Worm (Caenorhabditis elegans) whole organism, L4/young adult: Measurements from ENCODE around the gene T07H3.8.
"Not testable (repeated sequence)": the region's sequence is repeated elsewhere in the genome, so short reads cannot be mapped to it uniquely, and the experiment has no call there.

ENCODE experiments used
- W03F9.2 ChIP-seq: fragments of 150-350 bp; optimal IDR thresholded peaks from 2 replicates; lab custom pipeline; 2014; ENCODE audit warnings: missing biosample characterization, missing genetic modification characterization
- dao-5 ChIP-seq: sonication (generic microtip); optimal IDR thresholded peaks from 2 replicates; lab custom pipeline; 2016; ENCODE audit warnings: missing genotype, missing genetic modification characterization, moderate library complexity, missing compliant biosample characterization
- him-1 ChIP-seq: sonication (generic microtip); optimal IDR thresholded peaks from 2 replicates; lab custom pipeline; 2016; ENCODE audit warnings: missing genotype, missing genetic modification reagents, missing genetic modification characterization, missing compliant biosample characterization

The T07H3.8 gene

ce11 chrII:1616382-1616781 is 30.0 kb downstream of the T07H3.8 start, which contains the start of gene fbxa-165:
TSS of gene fbxa-165 (minus strand) at chrII:1616482.
- TF ChIP-seq W03F9.2 (tag; lab: Kevin White, UChicago) = no peak

- TF ChIP-seq W03F9.2 (tag; lab: Kevin White, UChicago) (no peak), him-1 (tag; lab: Kevin White, UChicago) (no peak), dao-5 (tag; lab: Kevin White, UChicago) (no peak)
These were observed 32.5 kb downstream of the T07H3.8 start, which contains the start of gene fbxa-166 for ce11 chrII:1618948-1619347. TSS of gene fbxa-166 (minus strand) at chrII:1619048.

- no peak for TF ChIP-seq him-1 (tag; lab: Kevin White, UChicago)
- TF ChIP-seq dao-5 (tag; lab: Kevin White, UChicago) = no peak
- TF ChIP-seq W03F9.2 (tag; lab: Kevin White, UChicago) = no peak
These were observed 34.8 kb downstream of the T07H3.8 start, which contains the start of gene fbxa-158 for ce11 chrII:1621180-1621579. TSS of gene fbxa-158 (minus strand) at chrII:1621280.

ce11 chrII:1621795-1622194 is 35.4 kb downstream of the T07H3.8 start:
- TF ChIP-seq dao-5 (tag; lab: Kevin White, UChicago) = no peak
- no peak for TF ChIP-seq him-1 (tag; lab: Kevin White, UChicago)
- TF ChIP-seq W03F9.2 (tag; lab: Kevin White, UChicago) = no peak

ce11 chrII:1624572-1624971 is 38.2 kb downstream of the T07H3.8 start, which contains the start of gene fbxa-160:
TSS of gene fbxa-160 (minus strand) at chrII:1624672.
- TF ChIP-seq him-1 (tag; lab: Kevin White, UChicago) (no peak), dao-5 (tag; lab: Kevin White, UChicago) (no peak), W03F9.2 (tag; lab: Kevin White, UChicago) (no peak)

ce11 chrII:1625666-1626065 is 39.3 kb downstream of the T07H3.8 start, which contains the start of gene C08E3.14:
TSS of gene C08E3.14 (plus strand) at chrII:1625966.
- TF ChIP-seq dao-5 (tag; lab: Kevin White, UChicago) (no peak), him-1 (tag; lab: Kevin White, UChicago) (no peak), W03F9.2 (tag; lab: Kevin White, UChicago) (no peak)

ce11 chrII:1627783-1628182 is 41.4 kb downstream of the T07H3.8 start, which contains the start of gene C08E3.15:
TSS of gene C08E3.15 (minus strand) at chrII:1627883.
- TF ChIP-seq dao-5, him-1, W03F9.2 (tag; lab: Kevin White, UChicago): not testable (repeated sequence)

ce11 chrII:1632216-1632615 is 45.8 kb downstream of the T07H3.8 start, which contains the start of gene C08E3.13:
TSS of gene C08E3.13 (minus strand) at chrII:1632316.
- not testable (repeated sequence) for TF ChIP-seq dao-5, him-1, W03F9.2 (tag; lab: Kevin White, UChicago)

ce11 chrII:1633490-1633889 is 47.1 kb downstream of the T07H3.8 start, which contains the start of gene C08E3.1:
TSS of gene C08E3.1 (plus strand) at chrII:1633790.
- not testable (repeated sequence) for TF ChIP-seq W03F9.2, dao-5, him-1 (tag; lab: Kevin White, UChicago)

- no peak for TF ChIP-seq dao-5 (tag; lab: Kevin White, UChicago)
- TF ChIP-seq him-1 (tag; lab: Kevin White, UChicago) = no peak
- TF ChIP-seq W03F9.2 (tag; lab: Kevin White, UChicago) = no peak
These were observed 49.6 kb downstream of the T07H3.8 start for ce11 chrII:1635969-1636368.

- TF ChIP-seq dao-5, him-1, W03F9.2 (tag; lab: Kevin White, UChicago): not testable (repeated sequence)
These were observed 50.0 kb downstream of the T07H3.8 start, which contains the start of gene srg-20 for ce11 chrII:1636392-1636791. TSS of gene srg-20 (plus strand) at chrII:1636692.
